Worm (Caenorhabditis elegans) whole organism, L4/young adult: Measurements from ENCODE around the gene C05D10.4.

Experiments
- W03F9.2 ChIP-seq: fragments of 150-350 bp; optimal IDR thresholded peaks from 2 replicates; lab custom pipeline; 2014; ENCODE audit warnings: missing biosample characterization, missing genetic modification characterization
- dao-5 ChIP-seq: sonication (generic microtip); optimal IDR thresholded peaks from 2 replicates; lab custom pipeline; 2016; ENCODE audit warnings: missing genotype, missing genetic modification characterization, moderate library complexity, missing compliant biosample characterization
- him-1 ChIP-seq: sonication (generic microtip); optimal IDR thresholded peaks from 2 replicates; lab custom pipeline; 2016; ENCODE audit warnings: missing genotype, missing genetic modification reagents, missing genetic modification characterization, missing compliant biosample characterization

DNA sequence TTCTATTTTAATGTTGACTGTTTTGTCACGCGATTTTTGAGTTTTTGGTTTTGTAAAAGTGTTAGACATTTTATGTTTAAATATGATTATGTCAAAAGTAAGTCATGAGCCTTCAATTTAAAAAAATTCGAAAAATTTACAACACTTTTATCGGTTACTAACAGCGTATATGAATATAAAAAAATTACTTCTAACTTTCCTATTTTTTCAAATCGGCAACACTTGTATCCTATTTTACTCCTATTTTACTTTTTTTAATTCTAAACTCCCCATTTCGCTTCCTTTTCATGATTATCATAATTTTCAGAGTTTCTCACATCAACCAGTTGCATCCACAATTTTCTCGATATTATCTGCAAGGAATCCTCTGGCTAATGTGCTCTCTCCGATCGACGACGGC is 15.7 kb upstream of the C05D10.4 start, which contains the start of gene kin-18:
- TF ChIP-seq him-1 (tag; lab: Kevin White, UChicago) (no peak), W03F9.2 (no peak), dao-5 (tag; lab: Kevin White, UChicago) (no peak)
